Fruit fly (Drosophila melanogaster): ENCODE results near the gene Hsc70-4.

Hsc70-4 gene

DNA sequence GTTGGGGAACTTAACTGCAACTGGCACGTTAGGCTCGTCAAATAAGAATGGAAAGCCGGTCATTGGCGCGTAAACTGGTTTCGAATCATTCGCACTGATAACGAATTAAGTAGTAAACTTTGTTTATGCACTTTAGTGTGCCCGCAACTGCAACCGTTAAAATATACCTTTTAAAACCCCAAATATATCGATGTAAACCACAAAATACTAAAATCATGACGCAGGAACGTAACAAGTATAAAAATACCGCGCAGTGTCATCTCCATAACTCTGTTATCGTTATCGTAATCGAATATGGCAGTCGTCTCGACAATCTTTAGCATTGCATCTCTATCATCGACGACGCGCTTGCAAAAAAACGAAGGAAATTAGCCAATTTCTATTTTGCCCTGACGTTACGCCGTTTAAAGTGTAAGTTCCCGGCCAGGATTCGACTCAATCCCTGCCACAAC, 17.2 kb upstream of the Hsc70-4 start, which contains the start of the genes CG31344 and Caf1-55 (continued):
- TF ChIP-seq ato (GFP tag; IDR thresholded peaks at IDR 0.05; ENCODE audit: partially characterized antibody), result 0 out of 2 replicates have a peak, but pooled peaks have one; percentile 19
- TF ChIP-seq CG6791 (GFP tag; IDR thresholded peaks at IDR 0.05; ENCODE audit: partially characterized antibody), result peak; percentile 88
- TF ChIP-seq sens (GFP tag), result peak; percentile 70
- TF ChIP-seq sna (GFP tag; IDR thresholded peaks at IDR 0.05; ENCODE audit: partially characterized antibody), result peak; percentile 72
- TF ChIP-seq CG2712 (tag; optimal IDR thresholded peaks at IDR 0.05), result peak; percentile 42
- peak; percentile 54 for TF ChIP-seq CG12391 (tag; optimal IDR thresholded peaks at IDR 0.05)
- peak; percentile 84 for TF ChIP-seq bbx (GFP tag; IDR thresholded peaks at IDR 0.05; ENCODE audit: partially characterized antibody)
- no peak for TF ChIP-seq Hr78 (GFP tag; optimal IDR thresholded peaks at IDR 0.05)
- no peak for TF ChIP-seq CG13894 (tag; optimal IDR thresholded peaks at IDR 0.05)
- no peak for TF ChIP-seq Hr3 (GFP tag; optimal IDR thresholded peaks at IDR 0.05)
- TF ChIP-seq CG12155 (GFP tag; optimal IDR thresholded peaks at IDR 0.05), result peak; percentile 12
- TF ChIP-seq CG16813 (GFP tag; IDR thresholded peaks at IDR 0.05; ENCODE audit: partially characterized antibody), result peak; percentile 71
- peak; percentile 32 for TF ChIP-seq CG15601 (tag; optimal IDR thresholded peaks at IDR 0.05)
- TF ChIP-seq CG2129 (GFP tag; IDR thresholded peaks at IDR 0.05; ENCODE audit: partially characterized antibody), result peak; percentile 65
- no peak for TF ChIP-seq CG14667 (GFP tag; IDR thresholded peaks at IDR 0.05)
- TF ChIP-seq CHES-1-like (GFP tag; optimal IDR thresholded peaks at IDR 0.05), result peak; percentile 71
- no peak for TF ChIP-seq CG4328 (GFP tag; optimal IDR thresholded peaks at IDR 0.05)
- TF ChIP-seq lbe (GFP tag; optimal IDR thresholded peaks at IDR 0.05), result peak; percentile 55
- TF ChIP-seq CG1602 (GFP tag; optimal IDR thresholded peaks at IDR 0.05), result peak; percentile 0
- TF ChIP-seq CG5245 (GFP tag; optimal IDR thresholded peaks at IDR 0.05), result no peak
- TF ChIP-seq ci (GFP tag; IDR thresholded peaks at IDR 0.05), result peak; percentile 17; the same call in 1 of the 3 replicates
- TF ChIP-seq emc (GFP tag; optimal IDR thresholded peaks at IDR 0.05), result no peak
- peak; percentile 25 for TF ChIP-seq PHDP (tag; optimal IDR thresholded peaks at IDR 0.05)
- peak; percentile 44; the same call in 1 of the 2 replicates for TF ChIP-seq tna (GFP tag; IDR thresholded peaks at IDR 0.05; ENCODE audit: partially characterized antibody)
- peak; percentile 51 for TF ChIP-seq pho (GFP tag; optimal IDR thresholded peaks at IDR 0.05)
- no peak for TF ChIP-seq lmd (GFP tag; IDR thresholded peaks at IDR 0.05)
- peak; percentile 92 for TF ChIP-seq Dref (GFP tag; IDR thresholded peaks at IDR 0.05)
- TF ChIP-seq D (optimal IDR thresholded peaks at IDR 0.05), result no peak
- TF ChIP-seq D (GFP tag; optimal IDR thresholded peaks at IDR 0.05), result no peak
- peak; percentile 69 for TF ChIP-seq stwl (tag; optimal IDR thresholded peaks at IDR 0.05)
- TF ChIP-seq jumu (GFP tag; optimal IDR thresholded peaks at IDR 0.05), result peak; percentile 9
- peak; percentile 55 for TF ChIP-seq CG2120 (GFP tag; optimal IDR thresholded peaks at IDR 0.05)
- peak in 1 of 3 experiments; percentile 69 for TF ChIP-seq Stat92E (GFP tag; optimal IDR thresholded peaks at IDR 0.05)
- TF ChIP-seq Deaf1 (tag; optimal IDR thresholded peaks at IDR 0.05), result no peak
- peak; percentile 85 for TF ChIP-seq trem (tag; optimal IDR thresholded peaks at IDR 0.05)
- TF ChIP-seq Eip74EF (GFP tag; optimal IDR thresholded peaks at IDR 0.05), result no peak
- TF ChIP-seq CG9437 (GFP tag; optimal IDR thresholded peaks at IDR 0.05), result peak; percentile 79
- peak; percentile 2 for TF ChIP-seq CG12299 (tag; optimal IDR thresholded peaks at IDR 0.05)
- peak; percentile 91 for TF ChIP-seq CG11560 (tag; IDR thresholded peaks at IDR 0.05)
- no peak for TF ChIP-seq Max (GFP tag; optimal IDR thresholded peaks at IDR 0.05)
- TF ChIP-seq CG14710 (tag; optimal IDR thresholded peaks at IDR 0.05), result peak; percentile 51
- peak in 1 of 2 experiments; percentile 40 for TF ChIP-seq crp (GFP tag; optimal IDR thresholded peaks at IDR 0.05)
- peak; percentile 89 for TF ChIP-seq HLH4C (GFP tag; IDR thresholded peaks at IDR 0.05; ENCODE audit: partially characterized antibody)
- TF ChIP-seq CG9797 (GFP tag; optimal IDR thresholded peaks at IDR 0.05), result peak; percentile 91
- TF ChIP-seq dm (GFP tag; optimal IDR thresholded peaks at IDR 0.05), result peak; percentile 60
- TF ChIP-seq Dp (GFP tag; optimal IDR thresholded peaks at IDR 0.05), result peak; percentile 77
- peak; percentile 47 for TF ChIP-seq nmo (GFP tag; optimal IDR thresholded peaks at IDR 0.05)
- TF ChIP-seq Dll (GFP tag; IDR thresholded peaks at IDR 0.05; ENCODE audit: partially characterized antibody), result peak; percentile 86
- no peak for TF ChIP-seq zfh1 (GFP tag; IDR thresholded peaks at IDR 0.05)
